Worm (Caenorhabditis elegans): ENCODE measurements around the gene mrp-3.

Gene mrp-3

ce11 chrX:15902835-15903234, 36.3 kb downstream of the mrp-3 start:
- TF ChIP-seq nhr-28 (tag; optimal IDR thresholded peaks at IDR 0.05) (no peak), efl-1 (optimal IDR thresholded peaks at IDR 0.05) (no peak), efl-1 (GFP tag; optimal IDR thresholded peaks at IDR 0.05 in 1 of 2) (peak in 1 of 2 experiments; percentile 58)

ce11 chrX:15901214-15901613, 37.9 kb downstream of the mrp-3 start:
- TF ChIP-seq nhr-84 (tag; optimal IDR thresholded peaks at IDR 0.05) (no peak), Y116A8C.19 (tag; optimal IDR thresholded peaks at IDR 0.05; ENCODE audit: borderline replicate concordance) (no peak), mab-9 (GFP tag; IDR thresholded peaks at IDR 0.05) (no peak), xbp-1 (tag; optimal IDR thresholded peaks at IDR 0.05) (no peak), F16B12.6 (tag; optimal IDR thresholded peaks at IDR 0.05) (no peak), nhr-237 (tag; optimal IDR thresholded peaks at IDR 0.05) (no peak), C04F5.9 (tag; optimal IDR thresholded peaks at IDR 0.05) (no peak), lin-13 (GFP tag; optimal IDR thresholded peaks at IDR 0.05) (no peak), unc-62 (GFP tag; optimal IDR thresholded peaks at IDR 0.05) (no peak), lsy-2 (tag; optimal IDR thresholded peaks at IDR 0.05) (no peak), lir-3 (tag; optimal IDR thresholded peaks at IDR 0.05; ENCODE audit: poor library complexity) (no peak), fkh-10 (GFP tag; optimal IDR thresholded peaks at IDR 0.05) (no peak), hpl-2 (GFP tag; optimal IDR thresholded peaks at IDR 0.05) (no peak), rnt-1 (tag; optimal IDR thresholded peaks at IDR 0.05) (no peak), nhr-71 (tag; optimal IDR thresholded peaks at IDR 0.05) (no peak), snpc-4 (tag; optimal IDR thresholded peaks at IDR 0.05) (no peak), tbx-2 (tag; optimal IDR thresholded peaks at IDR 0.05) (no peak)

ce11 chrX:15892525-15892924, 46.6 kb downstream of the mrp-3 start:
- peak; percentile 6 for TF ChIP-seq snpc-4 (tag; optimal IDR thresholded peaks at IDR 0.05)
- no peak for TF ChIP-seq efl-1 (optimal IDR thresholded peaks at IDR 0.05)
- peak in 1 of 2 experiments; percentile 65 for TF ChIP-seq efl-1 (GFP tag; optimal IDR thresholded peaks at IDR 0.05 in 1 of 2)
- TF ChIP-seq zip-4 (GFP tag; optimal IDR thresholded peaks at IDR 0.05): no peak
- TF ChIP-seq ceh-63 (GFP tag; optimal IDR thresholded peaks at IDR 0.05): no peak

ce11 chrX:15887989-15888388, 51.1 kb downstream of the mrp-3 start:
- no peak for TF ChIP-seq alr-1 (tag; optimal IDR thresholded peaks at IDR 0.05; ENCODE audit: borderline replicate concordance)
- TF ChIP-seq nhr-85 (tag): no peak
- TF ChIP-seq tbx-2 (tag; optimal IDR thresholded peaks at IDR 0.05): no peak
- peak; percentile 97 for TF ChIP-seq blmp-1 (tag; optimal IDR thresholded peaks at IDR 0.05)

- TF ChIP-seq lin-13 (GFP tag; optimal IDR thresholded peaks at IDR 0.05): no peak
- TF ChIP-seq snu-23 (GFP tag; optimal IDR thresholded peaks at IDR 0.05): no peak
- TF ChIP-seq nhr-85 (tag): no peak
- TF ChIP-seq alr-1 (tag; optimal IDR thresholded peaks at IDR 0.05; ENCODE audit: borderline replicate concordance): no peak
Observed at ce11 chrX:15887495-15887894, 51.6 kb downstream of the mrp-3 start, which contains the start of gene F53H4.3. F53H4.3 (minus strand) TSS chrX:15887595.

- TF ChIP-seq snpc-4 (tag; optimal IDR thresholded peaks at IDR 0.05): peak; percentile 15
- TF ChIP-seq unc-130 (tag; optimal IDR thresholded peaks at IDR 0.05): no peak
Observed at ce11 chrX:15884478-15884877, 54.6 kb downstream of the mrp-3 start.

- TF ChIP-seq nhr-237 (tag; optimal IDR thresholded peaks at IDR 0.05) (no peak), pax-3 (tag; optimal IDR thresholded peaks at IDR 0.05) (no peak), snpc-4 (tag; optimal IDR thresholded peaks at IDR 0.05) (no peak), fkh-8 (tag; optimal IDR thresholded peaks at IDR 0.05) (no peak), lin-35 (GFP tag; optimal IDR thresholded peaks at IDR 0.05) (no peak), zag-1 (tag; optimal IDR thresholded peaks at IDR 0.05) (no peak), fkh-4 (tag; optimal IDR thresholded peaks at IDR 0.05; ENCODE audit: borderline replicate concordance) (no peak), dpl-1 (GFP tag; optimal IDR thresholded peaks at IDR 0.05) (no peak), C04F5.9 (tag; optimal IDR thresholded peaks at IDR 0.05) (no peak)
Observed at ce11 chrX:15881027-15881426, 58.1 kb downstream of the mrp-3 start.

Measured in whole organism, L1 larva.